Fruit fly (Drosophila melanogaster) whole organism, pupa: ENCODE measurements around the gene Pus10.

ENCODE experiments used
- CG34367 ChIP-seq: fragments of 200-800 bp; sonication (Bioruptor generic); optimal IDR thresholded peaks from 2 replicates; lab custom pipeline; 2018; ENCODE audit warnings: missing biosample characterization, mild to moderate bottlenecking, missing genetic modification characterization
- CG4496 ChIP-seq: fragments of 200-800 bp; sonication (Bioruptor generic); IDR thresholded peaks from 3 replicates; pipeline ENCODE4 v1.3.6; 2022; ENCODE audit warnings: missing biosample characterization, missing genetic modification characterization

DNA sequence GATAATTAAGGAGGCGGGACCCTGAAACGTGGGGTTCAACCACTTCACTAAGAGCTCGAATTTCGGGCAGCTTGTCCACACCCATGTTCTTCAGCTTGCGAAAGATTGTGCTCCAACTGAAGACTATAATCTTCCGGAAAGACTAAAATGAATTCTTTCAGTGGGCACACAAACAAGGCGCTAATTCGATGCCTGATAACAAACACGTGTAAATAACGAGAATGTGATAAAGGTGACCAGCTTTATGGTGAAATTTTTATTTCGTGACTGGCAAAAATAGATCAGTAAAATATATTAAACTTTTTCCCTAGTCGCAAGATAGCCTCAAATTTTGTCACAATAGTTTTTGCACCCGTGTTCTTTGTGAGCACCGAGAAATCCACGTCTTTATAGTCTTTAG lies 14.3 kb downstream of the Pus10 start, which contains the start of the genes CG31975 and ovm:
- no peak for TF ChIP-seq CG34367 (tag; lab: Kevin White, UChicago)
- TF ChIP-seq CG4496 (GFP tag; lab: Robert Waterston, UW): no peak
